Fruit fly (Drosophila melanogaster) whole organism, wandering third instar larva: Measurements from ENCODE around the gene AnxB11.
A peak's percentile ranks its signal among the peaks of the same experiment; 100 is the strongest.

Source experiments
- Abd-B ChIP-seq: fragments of >200 bp; optimal IDR thresholded peaks from 2 replicates; lab custom pipeline; 2017; ENCODE audit warnings: missing biosample characterization, missing genetic modification characterization
- Dfd ChIP-seq: fragments of >200 bp; optimal IDR thresholded peaks from 2 replicates; lab custom pipeline; 2017; ENCODE audit warnings: missing biosample characterization, missing genetic modification characterization
- Hr78 ChIP-seq: fragments of >200 bp; optimal IDR thresholded peaks from 2 replicates; lab custom pipeline; 2017; ENCODE audit warnings: missing biosample characterization, missing genetic modification characterization
- Hr83 ChIP-seq: fragments of 200-300 bp; sonication (Bioruptor generic); optimal IDR thresholded peaks from 2 replicates; lab custom pipeline; 2016; ENCODE audit warnings: missing biosample characterization, mild to moderate bottlenecking, missing genetic modification characterization, moderate library complexity; ENCODE audit not compliant: poor library complexity, severe bottlenecking
- OdsH ChIP-seq: fragments of 200-800 bp; sonication (Bioruptor generic); optimal IDR thresholded peaks from 2 replicates; lab custom pipeline; 2016; ENCODE audit warnings: missing biosample characterization, mild to moderate bottlenecking, missing genetic modification characterization
- Sp1 ChIP-seq: fragments of 200-800 bp; sonication (Bioruptor generic); optimal IDR thresholded peaks from 3 replicates; lab custom pipeline; 2019; ENCODE audit warnings: missing biosample characterization, mild to moderate bottlenecking, missing genetic modification characterization, moderate library complexity
- br ChIP-seq: fragments of 200-800 bp; sonication (Bioruptor generic); optimal IDR thresholded peaks from 2 replicates; lab custom pipeline; 2016; ENCODE audit warnings: missing biosample characterization, missing genetic modification characterization
- brk ChIP-seq: fragments of 200-800 bp; sonication (Bioruptor generic); optimal IDR thresholded peaks from 2 replicates; lab custom pipeline; 2016; ENCODE audit warnings: missing biosample characterization, mild to moderate bottlenecking, missing genetic modification characterization
- dsf ChIP-seq: sonication (Bioruptor generic); optimal IDR thresholded peaks from 2 replicates; lab custom pipeline; 2016; ENCODE audit warnings: missing biosample characterization, missing genetic modification characterization, borderline replicate concordance
- jim ChIP-seq: fragments of 175-275, 200-325 bp; sonication (Bioruptor generic); optimal IDR thresholded peaks from 2 replicates; lab custom pipeline; 2016; ENCODE audit warnings: missing biosample characterization, mild to moderate bottlenecking, missing genetic modification characterization
- lola ChIP-seq: fragments of >200 bp; optimal IDR thresholded peaks from 2 replicates; lab custom pipeline; 2017; ENCODE audit warnings: missing biosample characterization, missing genetic modification characterization
- psq ChIP-seq: fragments of 200-800 bp; sonication (Bioruptor generic); optimal IDR thresholded peaks from 3 replicates; lab custom pipeline; 2017; ENCODE audit warnings: missing biosample characterization, mild to moderate bottlenecking, missing genetic modification characterization, moderate library complexity
- rgr ChIP-seq: fragments of 200-800 bp; sonication (Bioruptor generic); optimal IDR thresholded peaks from 3 replicates; lab custom pipeline; 2016; ENCODE audit warnings: missing biosample characterization, mild to moderate bottlenecking, missing genetic modification characterization
- sv ChIP-seq: fragments of 200-800 bp; sonication (Bioruptor generic); optimal IDR thresholded peaks from 3 replicates; lab custom pipeline; 2016; ENCODE audit warnings: missing biosample characterization, missing genetic modification characterization

DNA sequence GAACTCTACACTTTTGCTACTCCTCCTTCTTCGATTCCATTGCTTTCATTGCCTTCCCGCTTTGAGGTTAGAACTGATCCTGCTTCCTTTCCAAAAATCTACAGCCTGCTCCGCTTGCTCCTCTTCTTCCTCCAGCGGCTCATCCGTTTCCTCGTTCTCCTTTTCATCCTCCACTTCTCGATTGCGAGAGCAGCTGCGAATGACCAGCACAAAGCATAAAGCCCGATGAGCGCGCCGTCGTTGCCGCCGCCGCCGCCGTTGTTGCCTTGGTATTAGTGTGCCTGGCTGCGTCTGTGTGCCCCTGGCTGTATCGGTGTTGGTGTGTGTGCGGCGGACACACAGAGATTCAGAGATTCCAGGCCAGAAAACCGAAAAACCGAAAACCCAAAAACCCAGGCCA is 2.2 kb upstream of the AnxB11 start:
- no peak for TF ChIP-seq br (GFP tag; lab: Kevin White, UChicago)
- TF ChIP-seq jim: no peak
- TF ChIP-seq Dfd (GFP tag; lab: Kevin White, UChicago): no peak
- no peak for TF ChIP-seq rgr
- no peak for TF ChIP-seq OdsH (GFP tag; lab: Kevin White, UChicago)
- TF ChIP-seq dsf (GFP tag; lab: Kevin White, UChicago): no peak
- TF ChIP-seq Hr78: no peak
- TF ChIP-seq Hr83 (GFP tag; lab: Kevin White, UChicago): no peak
- peak; percentile 98 for TF ChIP-seq psq
- no peak for TF ChIP-seq brk (GFP tag; lab: Kevin White, UChicago)
- no peak for TF ChIP-seq sv (GFP tag; lab: Kevin White, UChicago)
- TF ChIP-seq Sp1: no peak
- no peak for TF ChIP-seq Abd-B (GFP tag; lab: Kevin White, UChicago)
- no peak for TF ChIP-seq lola (GFP tag; lab: Kevin White, UChicago)
